Worm (Caenorhabditis elegans): ENCODE measurements around the gene irld-27.

The irld-27 gene

ce11 chrII:3338556-3338955 lies 6.4 kb downstream of the irld-27 start, which contains the start of gene F14D2.7:
F14D2.7 (minus strand) TSS chrII:3338656.
- no peak for TF ChIP-seq unc-62 (GFP tag; optimal IDR thresholded peaks at IDR 0.05)

ce11 chrII:3340251-3340650 lies 8.1 kb downstream of the irld-27 start, which contains the start of gene F14D2.5:
F14D2.5 (plus strand) TSS chrII:3340551.
- TF ChIP-seq unc-62 (GFP tag; optimal IDR thresholded peaks at IDR 0.05): no peak

- TF ChIP-seq unc-62 (GFP tag; optimal IDR thresholded peaks at IDR 0.05): no peak
Measured at ce11 chrII:3340818-3341217, 8.7 kb downstream of the irld-27 start.

- no peak for TF ChIP-seq unc-62 (GFP tag; optimal IDR thresholded peaks at IDR 0.05)
Measured at ce11 chrII:3341989-3342388, 9.8 kb downstream of the irld-27 start, which contains the start of gene F14D2.11. F14D2.11 (minus strand) TSS chrII:3342089.

ce11 chrII:3343714-3344113 lies 11.6 kb downstream of the irld-27 start, which contains the start of gene F14D2.15:
F14D2.15 (minus strand) TSS chrII:3343814.
- TF ChIP-seq unc-62 (GFP tag; optimal IDR thresholded peaks at IDR 0.05): no peak

- TF ChIP-seq unc-62 (GFP tag; optimal IDR thresholded peaks at IDR 0.05): no peak
Measured at ce11 chrII:3344917-3345316, 12.8 kb downstream of the irld-27 start, which contains the start of gene bath-28. bath-28 (minus strand) TSS chrII:3344967.

ce11 chrII:3346328-3346780 lies 14.2 kb downstream of the irld-27 start, which contains the start of gene bath-30:
bath-30 (minus strand) TSS chrII:3346378.
- TF ChIP-seq unc-62 (GFP tag; optimal IDR thresholded peaks at IDR 0.05): no peak

- no peak for TF ChIP-seq unc-62 (GFP tag; optimal IDR thresholded peaks at IDR 0.05)
Measured at ce11 chrII:3347940-3348610, 15.9 kb downstream of the irld-27 start, which contains the start of the genes F14D2.14 and bath-29. F14D2.14 (minus strand) TSS chrII:3347990. bath-29 (plus strand) TSS chrII:3348560.

- no peak for TF ChIP-seq unc-62 (GFP tag; optimal IDR thresholded peaks at IDR 0.05)
Measured at ce11 chrII:3349820-3350291, 17.7 kb downstream of the irld-27 start, which contains the start of gene F14D2.8. F14D2.8 (minus strand) TSS chrII:3349870.

ce11 chrII:3358834-3359233 lies 26.7 kb downstream of the irld-27 start, which contains the start of the genes lido-14 and bath-27:
lido-14 (plus strand) TSS chrII:3359134.
bath-27 (plus strand) TSS chrII:3359139.
- TF ChIP-seq unc-62 (GFP tag; optimal IDR thresholded peaks at IDR 0.05): no peak

- TF ChIP-seq unc-62 (GFP tag; optimal IDR thresholded peaks at IDR 0.05): no peak
Measured at ce11 chrII:3367100-3367499, 35.0 kb downstream of the irld-27 start, which contains the start of gene Y49F6C.6. Y49F6C.6 (minus strand) TSS chrII:3367200.

- TF ChIP-seq unc-62 (GFP tag; optimal IDR thresholded peaks at IDR 0.05): no peak
Measured at ce11 chrII:3368097-3368496, 36.0 kb downstream of the irld-27 start, which contains the start of gene Y49F6C.7. Y49F6C.7 (minus strand) TSS chrII:3368197.

ce11 chrII:3370061-3370460 lies 37.9 kb downstream of the irld-27 start, which contains the start of gene Y49F6C.8:
Y49F6C.8 (minus strand) TSS chrII:3370111.
- no peak for TF ChIP-seq unc-62 (GFP tag; optimal IDR thresholded peaks at IDR 0.05)

ce11 chrII:3371010-3371409 lies 38.9 kb downstream of the irld-27 start, which contains the start of gene bath-23:
bath-23 (plus strand) TSS chrII:3371310.
- no peak for TF ChIP-seq unc-62 (GFP tag; optimal IDR thresholded peaks at IDR 0.05)

ce11 chrII:3373875-3374274 lies 41.7 kb downstream of the irld-27 start:
- no peak for TF ChIP-seq unc-62 (GFP tag; optimal IDR thresholded peaks at IDR 0.05)

ce11 chrII:3374779-3375178 lies 42.6 kb downstream of the irld-27 start, which contains the start of gene bath-10:
bath-10 (plus strand) TSS chrII:3375079.
- TF ChIP-seq unc-62 (GFP tag; optimal IDR thresholded peaks at IDR 0.05): no peak

Measured in whole organism, dauer.